Fruit fly (Drosophila melanogaster): ENCODE measurements around the gene CG9213.

DNA sequence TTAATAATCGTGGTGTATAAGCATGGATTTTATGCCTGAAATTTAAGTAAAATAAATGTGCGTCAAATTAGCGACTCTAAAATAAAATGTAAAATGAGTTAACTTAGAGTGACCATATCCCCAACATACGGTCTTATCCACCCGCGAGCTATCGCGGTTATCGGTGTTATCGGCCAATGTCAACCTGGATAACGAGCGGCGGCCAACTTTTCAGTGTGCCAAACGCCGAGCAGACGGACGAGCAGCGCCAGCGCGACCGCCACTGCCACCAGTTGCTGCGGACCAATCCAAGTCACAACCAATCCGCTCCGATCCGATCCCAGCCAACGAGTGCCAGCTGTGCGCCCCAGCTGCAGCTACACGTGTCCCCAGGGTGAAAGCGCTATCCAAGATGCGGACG, 3.7 kb upstream of the CG9213 start, which contains the start of the genes cerv and CG7872:
- TF ChIP-seq ttk (optimal IDR thresholded peaks at IDR 0.05) (no peak), psq (optimal IDR thresholded peaks at IDR 0.05) (no peak), h (optimal IDR thresholded peaks at IDR 0.05) (no peak)
